Worm (Caenorhabditis elegans) whole organism, L4/young adult: Measurements from ENCODE around the gene F28E10.4.

Source experiments
- W03F9.2 ChIP-seq: fragments of 150-350 bp; optimal IDR thresholded peaks from 2 replicates; lab custom pipeline; 2014; ENCODE audit warnings: missing biosample characterization, missing genetic modification characterization
- dao-5 ChIP-seq: sonication (generic microtip); optimal IDR thresholded peaks from 2 replicates; lab custom pipeline; 2016; ENCODE audit warnings: missing genotype, missing genetic modification characterization, moderate library complexity, missing compliant biosample characterization
- him-1 ChIP-seq: sonication (generic microtip); optimal IDR thresholded peaks from 2 replicates; lab custom pipeline; 2016; ENCODE audit warnings: missing genotype, missing genetic modification reagents, missing genetic modification characterization, missing compliant biosample characterization

ce11 chrIV:4518111-4518510, 49.1 kb downstream of the F28E10.4 start:
- TF ChIP-seq W03F9.2 (tag; lab: Kevin White, UChicago) (no peak), dao-5 (tag; lab: Kevin White, UChicago) (no peak), him-1 (tag; lab: Kevin White, UChicago) (no peak)
